Fruit fly (Drosophila melanogaster): ENCODE measurements around the gene Plc21C.

dm6 chr2L:319745-320144, 14.0 kb downstream of the Plc21C start:
- TF ChIP-seq CG17806 (tag; optimal IDR thresholded peaks at IDR 0.05) (no peak), CG4496 (GFP tag; IDR thresholded peaks at IDR 0.05) (no peak), EcR (GFP tag; optimal IDR thresholded peaks at IDR 0.05) (no peak), CG32121 (GFP tag; IDR thresholded peaks at IDR 0.05) (no peak), Snoo (tag; optimal IDR thresholded peaks at IDR 0.05) (no peak), CG13204 (GFP tag; optimal IDR thresholded peaks at IDR 0.05) (no peak), CG9948 (tag; optimal IDR thresholded peaks at IDR 0.05) (no peak), CG12605 (GFP tag; IDR thresholded peaks at IDR 0.05) (no peak), CG8301 (tag; optimal IDR thresholded peaks at IDR 0.05) (no peak), CG14655 (GFP tag; optimal IDR thresholded peaks at IDR 0.05) (no peak)

Data from whole organism, pupa.